Worm (Caenorhabditis elegans) whole organism, L4/young adult: ENCODE data around the gene H38K22.6.

Source experiments
- W03F9.2 ChIP-seq: fragments of 150-350 bp; optimal IDR thresholded peaks from 2 replicates; lab custom pipeline; 2014; ENCODE audit warnings: missing biosample characterization, missing genetic modification characterization
- him-1 ChIP-seq: sonication (generic microtip); optimal IDR thresholded peaks from 2 replicates; lab custom pipeline; 2016; ENCODE audit warnings: missing genotype, missing genetic modification reagents, missing genetic modification characterization, missing compliant biosample characterization

DNA sequence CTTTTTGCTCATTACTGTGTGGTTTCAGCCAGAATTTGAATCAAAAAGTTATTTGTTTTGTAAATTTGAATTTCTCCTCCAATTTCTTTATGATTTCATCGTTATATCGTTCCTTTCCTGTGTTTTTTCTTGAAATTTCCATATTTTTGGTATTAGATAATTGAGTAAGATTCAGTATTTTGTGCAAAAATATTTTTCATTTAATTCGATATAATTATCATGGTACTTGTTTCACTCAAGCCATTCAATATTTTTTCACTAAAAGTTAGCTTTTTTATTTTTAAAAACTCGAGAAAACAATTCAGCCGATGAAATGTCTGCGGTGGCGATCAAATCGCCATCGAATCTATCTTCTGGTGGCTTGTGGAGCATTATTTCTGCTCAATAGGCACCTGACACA, 24.8 kb downstream of the H38K22.6 start, which contains the start of gene hse-5:
- TF ChIP-seq W03F9.2 (tag; lab: Kevin White, UChicago) (no peak), him-1 (no peak)
